Fruit fly (Drosophila melanogaster) whole organism, prepupa: ENCODE results near the gene Mst84Db.

ENCODE experiments used
- CG3032 ChIP-seq: fragments of 200-800 bp; optimal IDR thresholded peaks from 2 replicates; lab custom pipeline; 2019; ENCODE audit warnings: missing biosample characterization, mild to moderate bottlenecking, missing genetic modification characterization, moderate library complexity
- Hr38 ChIP-seq: sonication (Bioruptor generic); optimal IDR thresholded peaks from 2 replicates; lab custom pipeline; 2016; ENCODE audit warnings: missing biosample characterization, missing genetic modification characterization
- Hr39 ChIP-seq: fragments of 200-800 bp; sonication (Bioruptor generic); optimal IDR thresholded peaks from 2 replicates; lab custom pipeline; 2016; ENCODE audit warnings: missing biosample characterization, missing genetic modification characterization
- Smox ChIP-seq: fragments of 200-800 bp; sonication (Bioruptor generic); optimal IDR thresholded peaks from 3 replicates; lab custom pipeline; 2016; ENCODE audit warnings: missing biosample characterization, missing genetic modification characterization
- Sox102F ChIP-seq: fragments of 200-800 bp; sonication (Bioruptor generic); optimal IDR thresholded peaks from 2 replicates; lab custom pipeline; 2016; ENCODE audit warnings: missing biosample characterization, mild to moderate bottlenecking, missing genetic modification characterization
- dsx ChIP-seq: fragments of 200-800 bp; optimal IDR thresholded peaks from 3 replicates; lab custom pipeline; 2019; ENCODE audit warnings: missing biosample characterization, mild to moderate bottlenecking, missing genetic modification characterization, moderate library complexity; ENCODE audit not compliant: poor library complexity, severe bottlenecking
- esn ChIP-seq: fragments of 200-800 bp; sonication (Bioruptor generic); optimal IDR thresholded peaks from 2 replicates; lab custom pipeline; 2016; ENCODE audit warnings: missing biosample characterization, mild to moderate bottlenecking, missing genetic modification characterization, moderate library complexity
- topi ChIP-seq: fragments of 200-800 bp; sonication (Bioruptor generic); optimal IDR thresholded peaks from 3 replicates; lab custom pipeline; 2016; ENCODE audit warnings: missing biosample characterization, missing genetic modification characterization

DNA sequence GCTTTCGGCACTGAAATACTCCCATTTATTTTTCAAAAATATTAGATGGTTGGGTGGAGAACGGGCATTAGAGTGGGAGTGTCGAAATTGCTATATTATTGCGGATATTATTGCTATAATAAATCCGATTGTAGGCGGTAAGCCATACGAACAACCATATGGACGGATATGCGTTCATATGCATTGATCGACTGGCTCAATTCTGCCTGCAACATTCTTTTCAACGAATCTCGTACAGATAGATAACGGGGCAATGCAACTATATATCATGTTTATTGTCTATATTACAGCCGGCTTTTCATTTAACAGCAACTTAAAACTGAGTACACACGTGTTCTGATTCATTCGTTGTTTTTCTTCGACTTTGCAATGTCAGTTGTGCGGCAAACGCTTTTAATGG is 25.7 kb upstream of the Mst84Db start, which contains the start of gene CG42650:
- TF ChIP-seq dsx (GFP tag; lab: Kevin White, UChicago) (no peak), Sox102F (GFP tag; lab: Kevin White, UChicago) (no peak), esn (GFP tag; lab: Kevin White, UChicago) (no peak), CG3032 (tag; lab: Kevin White, UChicago) (no peak), Hr39 (GFP tag; lab: Kevin White, UChicago) (no peak), Smox (no peak), Hr38 (GFP tag; lab: Kevin White, UChicago) (no peak), topi (no peak)
